Worm (Caenorhabditis elegans) whole organism, mixed stage, embryonic: ENCODE results near the gene ZK354.6.

Experiments used
- M03D4.4 ChIP-seq: sonication (generic microtip); optimal IDR thresholded peaks from 2 replicates; lab custom pipeline; 2017; ENCODE audit warnings: mild to moderate bottlenecking, missing genetic modification characterization, missing compliant biosample characterization
- nhr-28 ChIP-seq: fragments of 150-350 bp; optimal IDR thresholded peaks from 2 replicates; lab custom pipeline; 2014; ENCODE audit warnings: missing biosample characterization, missing genetic modification characterization
- ztf-11 ChIP-seq: fragments of 150-350 bp; optimal IDR thresholded peaks from 2 replicates; lab custom pipeline; 2014; ENCODE audit warnings: missing biosample characterization, missing genetic modification characterization

DNA sequence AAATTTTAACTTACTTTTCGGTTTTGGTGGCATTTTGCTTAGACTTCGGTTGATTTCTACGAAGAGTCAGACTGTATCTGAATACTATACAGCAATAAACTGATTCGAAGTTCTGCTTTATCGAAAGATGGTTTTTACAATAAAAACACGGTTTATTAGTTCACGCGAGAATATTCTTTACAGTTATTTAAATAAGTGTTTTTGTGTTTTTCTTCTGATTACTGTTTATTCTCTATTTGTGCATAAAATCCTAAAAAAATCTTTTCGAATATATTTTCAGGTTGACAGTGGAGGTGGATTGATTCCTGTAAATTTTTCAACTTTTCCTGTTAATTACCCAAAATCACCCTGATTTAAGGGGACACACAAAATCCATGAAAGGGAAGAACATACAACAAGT lies 8.7 kb upstream of the ZK354.6 start, which contains the start of gene ZK354.8:
- TF ChIP-seq nhr-28 (tag; lab: Kevin White, UChicago) (no peak), ztf-11 (tag; lab: Kevin White, UChicago) (no peak), M03D4.4 (no peak)
